Worm (Caenorhabditis elegans) whole organism, L1 larva: ENCODE measurements around the gene prx-19.

Experiments
- C16A3.4 ChIP-seq: fragments of 150-350 bp; optimal IDR thresholded peaks from 2 replicates; lab custom pipeline; 2014; ENCODE audit warnings: missing biosample characterization, missing genetic modification characterization
- F16B12.6 ChIP-seq: fragments of 150-350 bp; optimal IDR thresholded peaks from 2 replicates; lab custom pipeline; 2014; ENCODE audit warnings: missing biosample characterization, missing genetic modification characterization
- aha-1 ChIP-seq: fragments of 150-350 bp; optimal IDR thresholded peaks from 2 replicates; lab custom pipeline; 2014; ENCODE audit warnings: missing biosample characterization, missing genetic modification characterization
- alr-1 ChIP-seq: fragments of 200-800 bp; sonication (Bioruptor generic); optimal IDR thresholded peaks from 2 replicates; lab custom pipeline; 2018; ENCODE audit warnings: borderline replicate concordance, mild to moderate bottlenecking, missing genetic modification characterization, missing compliant biosample characterization
- ama-1 ChIP-seq: fragments of 150-350 bp; optimal IDR thresholded peaks from 2 replicates; lab custom pipeline; 2014
- blmp-1 ChIP-seq: fragments of 150-350 bp; optimal IDR thresholded peaks from 2 replicates; lab custom pipeline; 2014; ENCODE audit warnings: missing biosample characterization, missing genetic modification characterization
- ceh-63 ChIP-seq: fragments of 200-800 bp; sonication (Bioruptor generic); optimal IDR thresholded peaks from 2 replicates; lab custom pipeline; 2018; ENCODE audit warnings: mild to moderate bottlenecking, missing genetic modification characterization, missing compliant biosample characterization
- ceh-8 ChIP-seq: fragments of 200-800 bp; sonication (Bioruptor generic); optimal IDR thresholded peaks from 2 replicates; lab custom pipeline; 2018; ENCODE audit warnings: mild to moderate bottlenecking, missing genetic modification characterization, moderate library complexity, missing compliant biosample characterization
- ceh-82 ChIP-seq, 3 experiments: fragments of 150-350 bp in 1 of 3; sonication (generic microtip) in 2 of 3; optimal IDR thresholded peaks; 2 replicates each; lab custom pipeline; 2014 to 2017; ENCODE audit warnings: missing biosample characterization in 3 of 3, missing genetic modification characterization in 3 of 3
- ceh-88 ChIP-seq: fragments of 200-800 bp; sonication (Bioruptor generic); IDR thresholded peaks from 2 replicates; pipeline ENCODE4 v1.3.6; 2022; ENCODE audit warnings: missing genetic modification characterization, missing compliant biosample characterization
- ces-1 ChIP-seq: fragments of 150-350 bp; optimal IDR thresholded peaks from 2 replicates; lab custom pipeline; 2014; ENCODE audit warnings: missing biosample characterization, missing genetic modification reagents, missing genetic modification characterization
- efl-1 ChIP-seq, 4 experiments: fragments of 150-350 bp; optimal IDR thresholded peaks in 3 of 4; peaks in 1 of 4; 1 replicate in 1 of 4; 2 replicates in 3 of 4; lab custom pipeline; 2014; ENCODE audit warnings: missing biosample characterization in 2 of 4, missing genetic modification characterization in 2 of 4, missing genetic modification reagents in 2 of 4
- efl-3 ChIP-seq: fragments of 200-800 bp; sonication (Bioruptor generic); optimal IDR thresholded peaks from 2 replicates; lab custom pipeline; 2018; ENCODE audit warnings: mild to moderate bottlenecking, missing genetic modification characterization, missing compliant biosample characterization
- egl-27 ChIP-seq, 2 experiments: fragments of 150-350 bp in 1 of 2; sonication (generic microtip); optimal IDR thresholded peaks; 3 replicates each; lab custom pipeline; 2017 to 2018; ENCODE audit warnings: missing biosample characterization in 2 of 2, missing genetic modification characterization in 2 of 2, missing genetic modification reagents in 2 of 2
- elt-2 ChIP-seq: sonication (generic microtip); optimal IDR thresholded peaks from 2 replicates; lab custom pipeline; 2016; ENCODE audit warnings: missing genetic modification characterization, mild to moderate bottlenecking, inconsistent platforms, missing compliant biosample characterization, missing genetic modification reagents
- fkh-10 ChIP-seq: sonication (generic microtip); optimal IDR thresholded peaks from 2 replicates; lab custom pipeline; 2017; ENCODE audit warnings: missing biosample characterization, missing genetic modification reagents, missing genetic modification characterization
- fos-1 ChIP-seq: fragments of 150-350 bp; optimal IDR thresholded peaks from 2 replicates; lab custom pipeline; 2014; ENCODE audit warnings: missing biosample characterization, missing genetic modification characterization
- grh-1 ChIP-seq: fragments of 200-800 bp; sonication (Bioruptor generic); IDR thresholded peaks from 2 replicates; pipeline ENCODE4 v1.3.6; 2022; ENCODE audit warnings: missing genetic modification reagents, missing genetic modification characterization, missing compliant biosample characterization
- hlh-4 ChIP-seq: sonication (generic microtip); optimal IDR thresholded peaks from 2 replicates; lab custom pipeline; 2016; ENCODE audit warnings: mild to moderate bottlenecking, missing genetic modification characterization, missing compliant biosample characterization
- hpl-2 ChIP-seq: fragments of 150-350 bp; optimal IDR thresholded peaks from 2 replicates; lab custom pipeline; 2014; ENCODE audit warnings: missing biosample characterization, missing genetic modification reagents, missing genetic modification characterization
- irx-1 ChIP-seq: sonication (generic microtip); optimal IDR thresholded peaks from 2 replicates; lab custom pipeline; 2016; ENCODE audit warnings: missing genetic modification characterization, missing compliant biosample characterization
- jun-1 ChIP-seq: fragments of 150-350 bp; optimal IDR thresholded peaks from 2 replicates; lab custom pipeline; 2014; ENCODE audit warnings: missing biosample characterization, missing genetic modification reagents, missing genetic modification characterization
- lin-13 ChIP-seq: fragments of 150-350 bp; optimal IDR thresholded peaks from 2 replicates; lab custom pipeline; 2014; ENCODE audit warnings: missing biosample characterization, missing genetic modification reagents, missing genetic modification characterization
- lin-14 ChIP-seq: fragments of 200-800 bp; sonication (Bioruptor generic); optimal IDR thresholded peaks from 2 replicates; lab custom pipeline; 2018; ENCODE audit warnings: mild to moderate bottlenecking, missing genetic modification characterization, moderate library complexity, missing compliant biosample characterization
- lin-35 ChIP-seq, 2 experiments: fragments of 150-350 bp; optimal IDR thresholded peaks; 2 replicates each; lab custom pipeline; 2014; ENCODE audit warnings: missing biosample characterization in 2 of 2, missing genetic modification characterization in 2 of 2, missing genetic modification reagents in 2 of 2
- lin-39 ChIP-seq: fragments of 150-350 bp; optimal IDR thresholded peaks from 2 replicates; lab custom pipeline; 2014; ENCODE audit warnings: missing biosample characterization, missing genetic modification reagents, missing genetic modification characterization
- mab-9 ChIP-seq: fragments of 200-800 bp; sonication (Bioruptor generic); IDR thresholded peaks from 2 replicates; pipeline ENCODE4 v1.3.6; 2022; ENCODE audit warnings: missing genetic modification reagents, missing genetic modification characterization, missing compliant biosample characterization
- mef-2 ChIP-seq: fragments of 150-350 bp; optimal IDR thresholded peaks from 2 replicates; lab custom pipeline; 2014; ENCODE audit warnings: missing biosample characterization, missing genetic modification characterization
- mep-1 ChIP-seq: fragments of 150-350 bp; optimal IDR thresholded peaks from 2 replicates; lab custom pipeline; 2014; ENCODE audit warnings: missing biosample characterization, missing genetic modification characterization
- nhr-11 ChIP-seq: fragments of 150-350 bp; optimal IDR thresholded peaks from 2 replicates; lab custom pipeline; 2014; ENCODE audit warnings: missing biosample characterization, missing genetic modification characterization
- nhr-19 ChIP-seq: fragments of 200-800 bp; sonication (Bioruptor generic); conservative IDR thresholded peaks from 2 replicates; pipeline ENCODE4 v1.3.6; 2022; ENCODE audit warnings: missing genetic modification characterization, missing compliant biosample characterization
- nhr-20 ChIP-seq: sonication (generic microtip); optimal IDR thresholded peaks from 2 replicates; lab custom pipeline; 2016; ENCODE audit warnings: mild to moderate bottlenecking, missing genetic modification characterization, missing compliant biosample characterization
- nhr-237 ChIP-seq: fragments of 150-350 bp; optimal IDR thresholded peaks from 2 replicates; lab custom pipeline; 2014; ENCODE audit warnings: missing biosample characterization, missing genetic modification characterization
- nhr-28 ChIP-seq: fragments of 150-350 bp; optimal IDR thresholded peaks from 2 replicates; lab custom pipeline; 2014; ENCODE audit warnings: missing biosample characterization, missing genetic modification characterization
- nhr-71 ChIP-seq: sonication (generic microtip); optimal IDR thresholded peaks from 2 replicates; lab custom pipeline; 2016; ENCODE audit warnings: mild to moderate bottlenecking, missing genetic modification characterization, moderate library complexity, missing compliant biosample characterization
- nhr-76 ChIP-seq: sonication (generic microtip); optimal IDR thresholded peaks from 2 replicates; lab custom pipeline; 2017; ENCODE audit warnings: missing biosample characterization, missing genetic modification characterization
- nhr-84 ChIP-seq: sonication (generic microtip); optimal IDR thresholded peaks from 2 replicates; lab custom pipeline; 2017; ENCODE audit warnings: missing biosample characterization, missing genetic modification characterization
- rnt-1 ChIP-seq: sonication (generic microtip); optimal IDR thresholded peaks from 2 replicates; lab custom pipeline; 2016; ENCODE audit warnings: mild to moderate bottlenecking, missing genetic modification characterization, moderate library complexity, missing compliant biosample characterization
- skn-1 ChIP-seq: fragments of 150-350 bp; optimal IDR thresholded peaks from 2 replicates; lab custom pipeline; 2014; ENCODE audit warnings: missing biosample characterization, missing genetic modification characterization
- snu-23 ChIP-seq: sonication (generic microtip); optimal IDR thresholded peaks from 2 replicates; lab custom pipeline; 2016; ENCODE audit warnings: missing genetic modification characterization, missing compliant biosample characterization
- sup-37 ChIP-seq: fragments of 200-800 bp; sonication (Bioruptor generic); optimal IDR thresholded peaks from 2 replicates; lab custom pipeline; 2018; ENCODE audit warnings: mild to moderate bottlenecking, missing genetic modification characterization, missing compliant biosample characterization
- swsn-7 ChIP-seq: sonication (generic microtip); optimal IDR thresholded peaks from 2 replicates; lab custom pipeline; 2016; ENCODE audit warnings: missing genetic modification characterization, missing compliant biosample characterization
- tbx-2 ChIP-seq: sonication (generic microtip); optimal IDR thresholded peaks from 2 replicates; lab custom pipeline; 2016; ENCODE audit warnings: missing genetic modification characterization, missing compliant biosample characterization
- tlp-1 ChIP-seq: fragments of 150-350 bp; optimal IDR thresholded peaks from 2 replicates; lab custom pipeline; 2014; ENCODE audit warnings: missing biosample characterization, missing genetic modification characterization
- unc-98 ChIP-seq: fragments of 200-800 bp; sonication (Bioruptor generic); IDR thresholded peaks from 2 replicates; pipeline ENCODE4 v1.3.6; 2022; ENCODE audit warnings: missing genetic modification characterization, missing compliant biosample characterization
- vab-15 ChIP-seq: sonication (generic microtip); optimal IDR thresholded peaks from 2 replicates; lab custom pipeline; 2017; ENCODE audit warnings: missing genotype, mild to moderate bottlenecking, missing genetic modification characterization, missing compliant biosample characterization
- xbp-1 ChIP-seq: sonication (generic microtip); optimal IDR thresholded peaks from 2 replicates; lab custom pipeline; 2016; ENCODE audit warnings: missing genetic modification characterization, missing compliant biosample characterization
- zag-1 ChIP-seq: fragments of 150-350 bp; optimal IDR thresholded peaks from 2 replicates; lab custom pipeline; 2014; ENCODE audit warnings: missing biosample characterization, missing genetic modification characterization
- ztf-4 ChIP-seq: fragments of 150-350 bp; optimal IDR thresholded peaks from 2 replicates; lab custom pipeline; 2014; ENCODE audit warnings: missing biosample characterization, missing genetic modification characterization

Gene prx-19

DNA sequence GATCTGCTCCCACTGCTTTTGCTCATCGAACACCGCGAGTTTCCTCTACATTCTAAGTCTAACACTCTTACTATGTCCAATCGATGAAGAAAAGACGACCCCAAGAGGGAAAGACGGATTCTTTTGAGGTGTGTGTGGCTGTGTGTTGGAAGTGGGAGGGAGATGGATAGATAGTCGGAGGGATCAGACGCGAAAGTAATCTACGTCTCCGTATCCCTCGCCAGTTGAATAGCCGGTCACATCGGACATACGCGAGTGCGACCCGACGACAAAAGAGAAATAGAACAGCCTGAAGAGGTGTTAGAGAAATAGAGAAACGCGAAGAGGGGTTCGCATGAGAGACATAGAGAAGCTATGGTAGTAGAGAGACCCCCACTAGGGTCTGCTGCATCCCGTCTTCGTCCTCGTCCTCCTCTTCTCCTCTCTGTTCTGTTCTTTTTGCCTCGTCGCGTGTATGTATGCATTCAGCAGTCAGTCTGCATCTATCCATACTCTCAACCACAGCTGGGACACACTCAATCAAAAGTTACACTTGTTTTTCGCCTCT is 13.4 kb downstream of the prx-19 start (continued):
- TF ChIP-seq elt-2 (tag; lab: Kevin White, UChicago) (peak; percentile 63), efl-1 (optimal IDR thresholded peaks at IDR 0.05; lab: Kevin White, UChicago) (peak; percentile 89 to 95), efl-1 (GFP tag; optimal IDR thresholded peaks at IDR 0.05 in 1 of 2; lab: Kevin White, UChicago) (peak; percentile 60 to 98), nhr-84 (tag; lab: Kevin White, UChicago) (no peak), jun-1 (tag; lab: Kevin White, UChicago) (peak; percentile 97), ces-1 (GFP tag; lab: Kevin White, UChicago) (no peak), egl-27 (tag; optimal IDR thresholded peaks at IDR 0.05; lab: Kevin White, UChicago) (peak; percentile 93 to 97), ztf-4 (peak; percentile 96), zag-1 (tag; lab: Kevin White, UChicago) (peak; percentile 75), nhr-71 (tag; lab: Kevin White, UChicago) (peak; percentile 99), mep-1 (tag; lab: Kevin White, UChicago) (peak; percentile 96), vab-15 (tag; lab: Kevin White, UChicago) (no peak), skn-1 (tag; lab: Kevin White, UChicago) (peak; percentile 92), nhr-11 (tag; lab: Kevin White, UChicago) (peak; percentile 95), tbx-2 (tag; lab: Kevin White, UChicago) (peak; percentile 99), C16A3.4 (peak; percentile 84), F16B12.6 (tag; lab: Kevin White, UChicago) (peak; percentile 7), nhr-237 (tag; lab: Kevin White, UChicago) (peak; percentile 84), nhr-76 (tag; lab: Kevin White, UChicago) (peak; percentile 83), xbp-1 (peak; percentile 94), nhr-19 (GFP tag; lab: Robert Waterston, UW) (peak; percentile 96), mab-9 (GFP tag; lab: Robert Waterston, UW) (peak; percentile 79), alr-1 (tag; lab: Kevin White, UChicago) (no peak), snu-23 (GFP tag; lab: Kevin White, UChicago) (peak; percentile 98), hpl-2 (GFP tag; lab: Kevin White, UChicago) (peak; percentile 78), ama-1 (lab: Kevin White, UChicago) (peak; percentile 69), ceh-82 (tag; optimal IDR thresholded peaks at IDR 0.05; lab: Kevin White, UChicago) (peak; percentile 88 to 93 (median 92)), ceh-88 (GFP tag; lab: Robert Waterston, UW) (peak; percentile 88), aha-1 (tag; lab: Kevin White, UChicago) (peak; percentile 84), hlh-4 (tag; lab: Kevin White, UChicago) (no peak), efl-3 (GFP tag; lab: Kevin White, UChicago) (peak; percentile 72), lin-35 (GFP tag; optimal IDR thresholded peaks at IDR 0.05; lab: Kevin White, UChicago) (peak; percentile 83 to 84), lin-13 (GFP tag; lab: Kevin White, UChicago) (peak; percentile 97), grh-1 (GFP tag; lab: Robert Waterston, UW) (peak; percentile 94)
- TF ChIP-seq, all 84 proteins: peak for 67

- no peak for TF ChIP-seq lin-39 (tag; lab: Kevin White, UChicago)
- TF ChIP-seq fkh-10 (GFP tag; lab: Kevin White, UChicago): no peak
- no peak for TF ChIP-seq nhr-28 (tag; lab: Kevin White, UChicago)
- peak; percentile 71 for TF ChIP-seq swsn-7 (tag; lab: Kevin White, UChicago)
- no peak for TF ChIP-seq vab-15 (tag; lab: Kevin White, UChicago)
- TF ChIP-seq ceh-88 (GFP tag; lab: Robert Waterston, UW): peak; percentile 49; the same call in 1 of the 2 replicates
- peak; percentile 49 for TF ChIP-seq irx-1 (tag; lab: Kevin White, UChicago)
- TF ChIP-seq fos-1: peak; percentile 38
- peak; percentile 41 for TF ChIP-seq C16A3.4
- TF ChIP-seq hpl-2 (GFP tag; lab: Kevin White, UChicago): no peak
- no peak for TF ChIP-seq ama-1 (lab: Kevin White, UChicago)
- peak; percentile 73 for TF ChIP-seq grh-1 (GFP tag; lab: Robert Waterston, UW)
- TF ChIP-seq ceh-8 (GFP tag; lab: Kevin White, UChicago): peak; percentile 29
- no peak for TF ChIP-seq tlp-1 (tag; lab: Kevin White, UChicago)
- TF ChIP-seq unc-98: no peak
- peak; percentile 38 for TF ChIP-seq rnt-1 (tag; lab: Kevin White, UChicago)
- TF ChIP-seq lin-14 (GFP tag; lab: Kevin White, UChicago): peak; percentile 95
- TF ChIP-seq snu-23 (GFP tag; lab: Kevin White, UChicago): peak; percentile 81
- peak; percentile 81 for TF ChIP-seq nhr-71 (tag; lab: Kevin White, UChicago)
- TF ChIP-seq lin-13 (GFP tag; lab: Kevin White, UChicago): peak; percentile 57
- TF ChIP-seq sup-37 (GFP tag; lab: Kevin White, UChicago): peak; percentile 12
- no peak for TF ChIP-seq mef-2 (tag; lab: Kevin White, UChicago)
- peak; percentile 96 for TF ChIP-seq blmp-1
- peak; percentile 87 for TF ChIP-seq nhr-20 (tag; lab: Kevin White, UChicago)
- TF ChIP-seq nhr-76 (tag; lab: Kevin White, UChicago): no peak
- TF ChIP-seq ceh-63 (GFP tag; lab: Kevin White, UChicago): no peak
- TF ChIP-seq lin-35 (GFP tag; optimal IDR thresholded peaks at IDR 0.05; lab: Kevin White, UChicago): peak; percentile 62 to 78
- TF ChIP-seq zag-1 (tag; lab: Kevin White, UChicago): no peak
- no peak for TF ChIP-seq aha-1 (tag; lab: Kevin White, UChicago)
- no peak for TF ChIP-seq mab-9 (GFP tag; lab: Robert Waterston, UW)
These were observed 14.3 kb downstream of the prx-19 start for ce11 chrIII:8794793-8795192.
